Worm (Caenorhabditis elegans): ENCODE data around the gene T26H5.14.

ce11 chrV:15499099-15499498 lies 50.1 kb downstream of the T26H5.14 start:
- TF ChIP-seq snpc-4 (tag; optimal IDR thresholded peaks at IDR 0.05) = no peak
- TF ChIP-seq nhr-11 (tag; optimal IDR thresholded peaks at IDR 0.05) = no peak
- TF ChIP-seq nhr-237 (tag; optimal IDR thresholded peaks at IDR 0.05) = no peak
- no peak for TF ChIP-seq egl-27 (tag; optimal IDR thresholded peaks at IDR 0.05)
- TF ChIP-seq R02D3.7 (tag; optimal IDR thresholded peaks at IDR 0.05) = no peak
- no peak for TF ChIP-seq lin-39 (tag; optimal IDR thresholded peaks at IDR 0.05)
- no peak for TF ChIP-seq nhr-77 (tag; optimal IDR thresholded peaks at IDR 0.05)
- no peak for TF ChIP-seq elt-1 (tag; optimal IDR thresholded peaks at IDR 0.05)
- TF ChIP-seq egl-5 (tag; optimal IDR thresholded peaks at IDR 0.05) = no peak
